Worm (Caenorhabditis elegans): ENCODE data around the gene F55A11.6.

F55A11.6 gene

ce11 chrV:11733460-11733859 lies 43.2 kb upstream of the F55A11.6 start, which contains the start of gene npp-22 (continued):
- TF ChIP-seq nhr-11 (tag; optimal IDR thresholded peaks at IDR 0.05), result no peak

ce11 chrV:11736896-11737295 lies 39.7 kb upstream of the F55A11.6 start, which contains the start of gene spe-42:
Gene spe-42 (minus strand): TSS chrV:11736996.
- TF ChIP-seq nhr-11 (tag; optimal IDR thresholded peaks at IDR 0.05) (no peak), ceh-62 (tag; optimal IDR thresholded peaks at IDR 0.05) (no peak), nhr-25 (tag; optimal IDR thresholded peaks at IDR 0.05; ENCODE audit: borderline replicate concordance, insufficient read depth) (no peak), Y75B8A.6 (GFP tag; IDR thresholded peaks at IDR 0.05) (no peak), Y5F2A.4 (GFP tag; optimal IDR thresholded peaks at IDR 0.05) (no peak), D1046.2 (GFP tag; IDR thresholded peaks at IDR 0.05) (no peak), ztf-11 (tag; optimal IDR thresholded peaks at IDR 0.05) (no peak), Y48G9A.11 (GFP tag; IDR thresholded peaks at IDR 0.05) (no peak), unc-130 (GFP tag; optimal IDR thresholded peaks at IDR 0.05) (no peak)

ce11 chrV:11737333-11737732 lies 39.3 kb upstream of the F55A11.6 start:
- TF ChIP-seq ZK337.2 (GFP tag; IDR thresholded peaks at IDR 0.05) (no peak), F44E2.7 (GFP tag; IDR thresholded peaks at IDR 0.05) (no peak), arid-1 (GFP tag; conservative IDR thresholded peaks at IDR 0.05) (no peak), daf-8 (GFP tag; IDR thresholded peaks at IDR 0.05) (no peak), dve-1 (tag; optimal IDR thresholded peaks at IDR 0.05; ENCODE audit: insufficient read depth) (no peak), nhr-237 (tag; optimal IDR thresholded peaks at IDR 0.05) (no peak), nhr-6 (tag; optimal IDR thresholded peaks at IDR 0.05) (no peak), ceh-62 (tag; optimal IDR thresholded peaks at IDR 0.05) (no peak), egl-43 (GFP tag; IDR thresholded peaks at IDR 0.05) (no peak), tra-1 (GFP tag; IDR thresholded peaks at IDR 0.05) (no peak), nhr-111 (GFP tag; optimal IDR thresholded peaks at IDR 0.05) (no peak), skn-1 (tag; optimal IDR thresholded peaks at IDR 0.05) (no peak), zip-2 (tag; optimal IDR thresholded peaks at IDR 0.05) (no peak), lsy-2 (tag; optimal IDR thresholded peaks at IDR 0.05) (no peak), dmd-6 (GFP tag; IDR thresholded peaks at IDR 0.05) (no peak), egl-27 (tag; optimal IDR thresholded peaks at IDR 0.05) (no peak), unc-39 (tag; optimal IDR thresholded peaks at IDR 0.05) (no peak)

- TF ChIP-seq dmd-6 (GFP tag; IDR thresholded peaks at IDR 0.05) (no peak), unc-62 (GFP tag; optimal IDR thresholded peaks at IDR 0.05 in 1 of 2) (no peak), unc-62 (tag; optimal IDR thresholded peaks at IDR 0.05) (no peak), hlh-30 (tag; optimal IDR thresholded peaks at IDR 0.05; ENCODE audit: insufficient read depth) (peak; percentile 0), mxl-3 (GFP tag; optimal IDR thresholded peaks at IDR 0.05) (peak; percentile 58), F44E2.7 (GFP tag; IDR thresholded peaks at IDR 0.05) (no peak), mdl-1 (tag; optimal IDR thresholded peaks at IDR 0.05) (peak in 1 of 2 experiments; percentile 60), saeg-2 (GFP tag; IDR thresholded peaks at IDR 0.05) (no peak), spr-1 (tag; optimal IDR thresholded peaks at IDR 0.05) (no peak), T26A8.4 (GFP tag; IDR thresholded peaks at IDR 0.05) (no peak), nhr-48 (tag; optimal IDR thresholded peaks at IDR 0.05) (peak; percentile 55), ctbp-1 (GFP tag; IDR thresholded peaks at IDR 0.05) (no peak), nhr-237 (tag; optimal IDR thresholded peaks at IDR 0.05) (no peak), lir-3 (tag; optimal IDR thresholded peaks at IDR 0.05) (no peak), gei-8 (GFP tag; optimal IDR thresholded peaks at IDR 0.05) (no peak), lin-39 (tag; optimal IDR thresholded peaks at IDR 0.05) (no peak), hlh-11 (tag; optimal IDR thresholded peaks at IDR 0.05) (peak; percentile 36), arid-1 (GFP tag; conservative IDR thresholded peaks at IDR 0.05) (no peak), aha-1 (tag) (peak; percentile 57), rbr-2 (tag; optimal IDR thresholded peaks at IDR 0.05) (no peak), nhr-6 (tag; optimal IDR thresholded peaks at IDR 0.05) (no peak), hmg-1.1 (GFP tag; IDR thresholded peaks at IDR 0.05) (no peak), nhr-28 (tag; optimal IDR thresholded peaks at IDR 0.05) (peak; percentile 75), dmd-9 (GFP tag; IDR thresholded peaks at IDR 0.05) (no peak)
These were observed 36.8 kb upstream of the F55A11.6 start, which contains the start of gene T04F3.1 for ce11 chrV:11739820-11740219. Gene T04F3.1 (plus strand): TSS chrV:11740065.

Data from whole organism, L4 larva.